Worm (Caenorhabditis elegans) whole organism, L4/young adult: ENCODE results near the gene srg-5.

Experiments
- W03F9.2 ChIP-seq: fragments of 150-350 bp; optimal IDR thresholded peaks from 2 replicates; lab custom pipeline; 2014; ENCODE audit warnings: missing biosample characterization, missing genetic modification characterization
- dao-5 ChIP-seq: sonication (generic microtip); optimal IDR thresholded peaks from 2 replicates; lab custom pipeline; 2016; ENCODE audit warnings: missing genotype, missing genetic modification characterization, moderate library complexity, missing compliant biosample characterization
- him-1 ChIP-seq: sonication (generic microtip); optimal IDR thresholded peaks from 2 replicates; lab custom pipeline; 2016; ENCODE audit warnings: missing genotype, missing genetic modification reagents, missing genetic modification characterization, missing compliant biosample characterization

Gene srg-5

ce11 chrIII:6289366-6289765, 25.0 kb upstream of the srg-5 start:
- TF ChIP-seq dao-5 (tag; lab: Kevin White, UChicago) = no peak
- TF ChIP-seq him-1 (tag; lab: Kevin White, UChicago) = no peak
- no peak for TF ChIP-seq W03F9.2 (tag; lab: Kevin White, UChicago)

ce11 chrIII:6287195-6287594, 22.8 kb upstream of the srg-5 start, which contains the start of gene F47D12.6:
Gene F47D12.6 (minus strand): TSS chrIII:6287295.
- TF ChIP-seq W03F9.2 (tag; lab: Kevin White, UChicago) = no peak
- no peak for TF ChIP-seq him-1 (tag; lab: Kevin White, UChicago)
- TF ChIP-seq dao-5 (tag; lab: Kevin White, UChicago) = no peak

ce11 chrIII:6285890-6286289, 21.5 kb upstream of the srg-5 start, which contains the start of gene gadr-3:
Gene gadr-3 (minus strand): TSS chrIII:6285990.
- TF ChIP-seq dao-5 (tag; lab: Kevin White, UChicago) (no peak), him-1 (tag; lab: Kevin White, UChicago) (no peak), W03F9.2 (tag; lab: Kevin White, UChicago) (no peak)

- TF ChIP-seq W03F9.2 (tag; lab: Kevin White, UChicago) (no peak), dao-5 (tag; lab: Kevin White, UChicago) (no peak), him-1 (tag; lab: Kevin White, UChicago) (no peak)
These were observed 18.7 kb upstream of the srg-5 start for ce11 chrIII:6283024-6283423.

- peak; percentile 46 for TF ChIP-seq him-1 (tag; lab: Kevin White, UChicago)
- peak; percentile 69 for TF ChIP-seq W03F9.2 (tag; lab: Kevin White, UChicago)
- peak; percentile 23 for TF ChIP-seq dao-5 (tag; lab: Kevin White, UChicago)
These were observed 15.8 kb upstream of the srg-5 start, which contains the start of gene hmg-1.2 for ce11 chrIII:6280070-6280596. Gene hmg-1.2 (plus strand): TSS chrIII:6280380.

ce11 chrIII:6279453-6279852, 15.1 kb upstream of the srg-5 start:
- no peak for TF ChIP-seq dao-5 (tag; lab: Kevin White, UChicago)
- no peak for TF ChIP-seq W03F9.2 (tag; lab: Kevin White, UChicago)
- no peak for TF ChIP-seq him-1 (tag; lab: Kevin White, UChicago)

ce11 chrIII:6278301-6278827, 14.0 kb upstream of the srg-5 start, which contains the start of gene C18F10.7:
Gene C18F10.7 (minus strand): TSS chrIII:6278351.
- TF ChIP-seq him-1 (tag; lab: Kevin White, UChicago) (no peak), W03F9.2 (tag; lab: Kevin White, UChicago) (peak; percentile 80)

ce11 chrIII:6272868-6273267, 8.5 kb upstream of the srg-5 start, which contains the start of gene C18F10.2:
Gene C18F10.2 (plus strand): TSS chrIII:6273168.
- no peak for TF ChIP-seq dao-5 (tag; lab: Kevin White, UChicago)
- no peak for TF ChIP-seq W03F9.2 (tag; lab: Kevin White, UChicago)
- TF ChIP-seq him-1 (tag; lab: Kevin White, UChicago) = no peak

- TF ChIP-seq W03F9.2 (tag; lab: Kevin White, UChicago) = no peak
- no peak for TF ChIP-seq him-1 (tag; lab: Kevin White, UChicago)
- no peak for TF ChIP-seq dao-5 (tag; lab: Kevin White, UChicago)
These were observed 5.9 kb upstream of the srg-5 start, which contains the start of gene srg-3 for ce11 chrIII:6270277-6270676. Gene srg-3 (minus strand): TSS chrIII:6270377.

- TF ChIP-seq him-1 (tag; lab: Kevin White, UChicago) (no peak), W03F9.2 (tag; lab: Kevin White, UChicago) (no peak), dao-5 (tag; lab: Kevin White, UChicago) (no peak)
These were observed 3.7 kb upstream of the srg-5 start, which contains the start of gene srg-7 for ce11 chrIII:6268061-6268460. Gene srg-7 (minus strand): TSS chrIII:6268161.

ce11 chrIII:6265911-6266310, 1.6 kb upstream of the srg-5 start, which contains the start of gene srg-6:
Gene srg-6 (minus strand): TSS chrIII:6266011.
- TF ChIP-seq him-1 (tag; lab: Kevin White, UChicago) (no peak), dao-5 (tag; lab: Kevin White, UChicago) (no peak), W03F9.2 (tag; lab: Kevin White, UChicago) (no peak)

ce11 chrIII:6261985-6262384, 2.4 kb downstream of the srg-5 start, which contains the start of gene srg-4:
Gene srg-4 (minus strand): TSS chrIII:6262085.
- TF ChIP-seq W03F9.2 (tag; lab: Kevin White, UChicago) (no peak), him-1 (tag; lab: Kevin White, UChicago) (no peak), dao-5 (tag; lab: Kevin White, UChicago) (no peak)

- TF ChIP-seq him-1 (tag; lab: Kevin White, UChicago) = no peak
- no peak for TF ChIP-seq W03F9.2 (tag; lab: Kevin White, UChicago)
- no peak for TF ChIP-seq dao-5 (tag; lab: Kevin White, UChicago)
These were observed 4.2 kb downstream of the srg-5 start, which contains the start of gene srg-2 for ce11 chrIII:6260115-6260514. Gene srg-2 (minus strand): TSS chrIII:6260215.
